Worm (Caenorhabditis elegans) whole organism, L4 larva: ENCODE data around the gene R186.3.
A peak's percentile ranks its signal among the peaks of the same experiment; 100 is the strongest.

Experiments used
- F10B5.3 ChIP-seq: sonication (generic microtip); optimal IDR thresholded peaks from 2 replicates; lab custom pipeline; 2016; ENCODE audit warnings: mild to moderate bottlenecking, missing genetic modification characterization, missing compliant biosample characterization
- F26F4.8 ChIP-seq: fragments of 200-800 bp; sonication (Bioruptor generic); conservative IDR thresholded peaks from 2 replicates; pipeline ENCODE4 v1.3.6; 2022; ENCODE audit warnings: missing genetic modification characterization, missing compliant biosample characterization
- F44E2.7 ChIP-seq: fragments of 200-800 bp; sonication (Bioruptor generic); IDR thresholded peaks from 2 replicates; pipeline ENCODE4 v2.1.2; 2022; ENCODE audit warnings: missing genetic modification characterization, missing compliant biosample characterization
- F49E8.2 ChIP-seq: sonication (generic microtip); optimal IDR thresholded peaks from 2 replicates; lab custom pipeline; 2016; ENCODE audit warnings: missing compliant biosample characterization, mild to moderate bottlenecking, missing genetic modification characterization, borderline replicate concordance
- R02D3.7 ChIP-seq: fragments of 150-350 bp; sonication (generic microtip); optimal IDR thresholded peaks from 3 replicates; lab custom pipeline; 2014; ENCODE audit warnings: missing biosample characterization, missing genetic modification characterization
- Y105C5A.15 ChIP-seq: fragments of 200-800 bp; sonication (Bioruptor generic); IDR thresholded peaks from 2 replicates; pipeline ENCODE4 v1.3.6; 2022; ENCODE audit warnings: missing genetic modification characterization, missing compliant biosample characterization
- Y5F2A.4 ChIP-seq: fragments of 200-800 bp; sonication (Bioruptor generic); optimal IDR thresholded peaks from 2 replicates; lab custom pipeline; 2018; ENCODE audit warnings: mild to moderate bottlenecking, missing genetic modification characterization, missing compliant biosample characterization
- Y75B8A.6 ChIP-seq: fragments of 200-800 bp; sonication (Bioruptor generic); IDR thresholded peaks from 2 replicates; pipeline ENCODE4 v1.3.6; 2022; ENCODE audit warnings: missing genetic modification reagents, missing genetic modification characterization, missing compliant biosample characterization
- ZK546.5 ChIP-seq, 2 experiments: sonication (generic microtip); optimal IDR thresholded peaks; 2 replicates each; lab custom pipeline; 2017; ENCODE audit warnings: missing biosample characterization in 2 of 2, missing genetic modification characterization in 2 of 2
- aha-1 ChIP-seq: fragments of 150-350 bp; peaks from one replicate; lab custom pipeline; 2014; ENCODE audit warnings: missing biosample characterization, missing genetic modification characterization
- aly-2 ChIP-seq: sonication (generic microtip); optimal IDR thresholded peaks from 2 replicates; lab custom pipeline; 2018; ENCODE audit warnings: missing biosample characterization, missing genetic modification characterization
- ama-1 ChIP-seq: fragments of 150-350 bp; optimal IDR thresholded peaks from 2 replicates; lab custom pipeline; 2014; ENCODE audit warnings: inconsistent platforms, mixed read lengths
- arid-1 ChIP-seq: fragments of 200-800 bp; sonication (Bioruptor generic); conservative IDR thresholded peaks from 2 replicates; pipeline ENCODE4 v1.3.6; 2022; ENCODE audit warnings: missing genetic modification reagents, missing genetic modification characterization, missing compliant biosample characterization
- attf-4 ChIP-seq: sonication (generic microtip); optimal IDR thresholded peaks from 3 replicates; lab custom pipeline; 2017; ENCODE audit warnings: missing biosample characterization, missing genetic modification characterization
- ceh-20 ChIP-seq: fragments of 200-800 bp; sonication (Bioruptor generic); IDR thresholded peaks from 2 replicates; pipeline ENCODE4 v1.3.6; 2022; ENCODE audit warnings: missing genetic modification reagents, missing genetic modification characterization, missing compliant biosample characterization
- ceh-28 ChIP-seq: fragments of 150-350 bp; optimal IDR thresholded peaks from 2 replicates; lab custom pipeline; 2014; ENCODE audit warnings: missing biosample characterization, missing genetic modification reagents, missing genetic modification characterization
- daf-12 ChIP-seq: fragments of 150-350 bp; optimal IDR thresholded peaks from 2 replicates; lab custom pipeline; 2014; ENCODE audit warnings: missing biosample characterization, missing genetic modification reagents, missing genetic modification characterization
- daf-8 ChIP-seq: fragments of 200-800 bp; sonication (Bioruptor generic); IDR thresholded peaks from 2 replicates; pipeline ENCODE4 v1.3.6; 2022; ENCODE audit warnings: missing genetic modification characterization, missing compliant biosample characterization
- dmd-6 ChIP-seq: fragments of 200-800 bp; sonication (Bioruptor generic); IDR thresholded peaks from 2 replicates; pipeline ENCODE4 v1.3.6; 2022; ENCODE audit warnings: missing genetic modification reagents, missing genetic modification characterization, missing compliant biosample characterization
- dmd-9 ChIP-seq: fragments of 200-800 bp; sonication (Bioruptor generic); IDR thresholded peaks from 2 replicates; pipeline ENCODE4 v1.3.6; 2022; ENCODE audit warnings: missing genetic modification reagents, missing genetic modification characterization, missing compliant biosample characterization
- dve-1 ChIP-seq: sonication (generic microtip); optimal IDR thresholded peaks from 2 replicates; lab custom pipeline; 2017; ENCODE audit warnings: antibody characterized with exemption, mild to moderate bottlenecking, missing genetic modification characterization, missing compliant biosample characterization; ENCODE audit not compliant: insufficient read depth
- egl-43 ChIP-seq: fragments of 200-800 bp; sonication (Bioruptor generic); IDR thresholded peaks from 2 replicates; pipeline ENCODE4 v1.3.6; 2022; ENCODE audit warnings: missing genetic modification reagents, missing genetic modification characterization, missing compliant biosample characterization
- fos-1 ChIP-seq: fragments of 150-350 bp; optimal IDR thresholded peaks from 2 replicates; lab custom pipeline; 2014; ENCODE audit warnings: missing biosample characterization, missing genetic modification characterization
- hlh-11 ChIP-seq: fragments of 200-800 bp; sonication (Bioruptor generic); optimal IDR thresholded peaks from 2 replicates; lab custom pipeline; 2018; ENCODE audit warnings: mild to moderate bottlenecking, missing genetic modification characterization, missing compliant biosample characterization
- hlh-30 ChIP-seq: sonication (generic microtip); optimal IDR thresholded peaks from 2 replicates; lab custom pipeline; 2017; ENCODE audit warnings: antibody characterized with exemption, mild to moderate bottlenecking, missing genetic modification characterization, missing compliant biosample characterization; ENCODE audit not compliant: insufficient read depth
- hmg-1.1 ChIP-seq: fragments of 200-800 bp; sonication (Bioruptor generic); IDR thresholded peaks from 2 replicates; pipeline ENCODE4 v1.3.6; 2022; ENCODE audit warnings: missing genetic modification reagents, missing genetic modification characterization, missing compliant biosample characterization
- jun-1 ChIP-seq: fragments of 150-350 bp; optimal IDR thresholded peaks from 2 replicates; lab custom pipeline; 2014; ENCODE audit warnings: missing biosample characterization, missing genetic modification reagents, missing genetic modification characterization
- lin-1 ChIP-seq: fragments of 200-800 bp; sonication (Bioruptor generic); IDR thresholded peaks from 2 replicates; pipeline ENCODE4 v1.3.6; 2022; ENCODE audit warnings: missing genetic modification reagents, missing genetic modification characterization, missing compliant biosample characterization
- lin-29 ChIP-seq: fragments of 200-800 bp; sonication (Bioruptor generic); IDR thresholded peaks from 2 replicates; pipeline ENCODE4 v1.3.6; 2022; ENCODE audit warnings: missing genetic modification reagents, missing genetic modification characterization, missing compliant biosample characterization
- lin-38 ChIP-seq: fragments of 200-800 bp; sonication (Bioruptor generic); IDR thresholded peaks from 2 replicates; pipeline ENCODE4 v1.3.6; 2022; ENCODE audit warnings: missing genetic modification reagents, missing genetic modification characterization, missing compliant biosample characterization
- lin-39 ChIP-seq: fragments of 150-350 bp; optimal IDR thresholded peaks from 2 replicates; lab custom pipeline; 2014; ENCODE audit warnings: missing biosample characterization, missing genetic modification reagents, missing genetic modification characterization
- lir-3 ChIP-seq: sonication (generic microtip); optimal IDR thresholded peaks from 2 replicates; lab custom pipeline; 2016; ENCODE audit warnings: mild to moderate bottlenecking, missing genetic modification characterization, missing compliant biosample characterization
- madf-5 ChIP-seq, 2 experiments: fragments of 200-800 bp; sonication (Bioruptor generic); IDR thresholded peaks; 2 replicates each; pipeline ENCODE4 v1.3.6; 2022; ENCODE audit warnings: missing compliant biosample characterization in 2 of 2, missing genetic modification characterization in 2 of 2
- mep-1 ChIP-seq: fragments of 150-350 bp; sonication (generic microtip); optimal IDR thresholded peaks from 3 replicates; lab custom pipeline; 2014; ENCODE audit warnings: missing biosample characterization, missing genetic modification characterization
- mes-2 ChIP-seq: sonication (generic microtip); optimal IDR thresholded peaks from 2 replicates; lab custom pipeline; 2016; ENCODE audit warnings: missing genotype, mild to moderate bottlenecking, missing genetic modification characterization, missing compliant biosample characterization; ENCODE audit not compliant: poor library complexity, severe bottlenecking
- mxl-2 ChIP-seq: fragments of 200-800 bp; sonication (Bioruptor generic); conservative IDR thresholded peaks from 2 replicates; pipeline ENCODE4 v1.3.6; 2022; ENCODE audit warnings: missing genetic modification reagents, missing genetic modification characterization, missing compliant biosample characterization
- nhr-10 ChIP-seq: fragments of 150-350 bp; optimal IDR thresholded peaks from 2 replicates; lab custom pipeline; 2014; ENCODE audit warnings: missing biosample characterization, missing genetic modification characterization
- nhr-102 ChIP-seq: sonication (generic microtip); optimal IDR thresholded peaks from 2 replicates; lab custom pipeline; 2016; ENCODE audit warnings: mild to moderate bottlenecking, missing genetic modification characterization, moderate library complexity, missing compliant biosample characterization
- nhr-11 ChIP-seq: fragments of 150-350 bp; optimal IDR thresholded peaks from 2 replicates; lab custom pipeline; 2014; ENCODE audit warnings: missing biosample characterization, missing genetic modification characterization
- nhr-111 ChIP-seq: fragments of 200-800 bp; sonication (Bioruptor generic); optimal IDR thresholded peaks from 2 replicates; lab custom pipeline; 2018; ENCODE audit warnings: mild to moderate bottlenecking, missing genetic modification characterization, missing compliant biosample characterization
- nhr-28 ChIP-seq: fragments of 150-350 bp; optimal IDR thresholded peaks from 2 replicates; lab custom pipeline; 2014; ENCODE audit warnings: missing biosample characterization, missing genetic modification characterization
- nhr-42 ChIP-seq: fragments of 200-800 bp; sonication (Bioruptor generic); IDR thresholded peaks from 2 replicates; pipeline ENCODE4 v1.3.6; 2022; ENCODE audit warnings: missing genetic modification characterization, missing compliant biosample characterization
- nhr-6 ChIP-seq: fragments of 150-350 bp; optimal IDR thresholded peaks from 2 replicates; lab custom pipeline; 2014; ENCODE audit warnings: missing biosample characterization, missing genetic modification characterization
- nhr-76 ChIP-seq: fragments of 150-350 bp; optimal IDR thresholded peaks from 2 replicates; lab custom pipeline; 2014; ENCODE audit warnings: missing biosample characterization, missing genetic modification characterization
- nhr-77 ChIP-seq: fragments of 150-350 bp; optimal IDR thresholded peaks from 2 replicates; lab custom pipeline; 2014; ENCODE audit warnings: missing biosample characterization, missing genetic modification characterization
- rbr-2 ChIP-seq: sonication (generic microtip); optimal IDR thresholded peaks from 2 replicates; lab custom pipeline; 2016; ENCODE audit warnings: missing genotype, missing genetic modification characterization, missing compliant biosample characterization
- set-16 ChIP-seq: fragments of 200-800 bp; sonication (Bioruptor generic); IDR thresholded peaks from 2 replicates; pipeline ENCODE4 v1.3.6; 2022; ENCODE audit warnings: missing genetic modification reagents, missing genetic modification characterization, missing compliant biosample characterization
- tag-97 ChIP-seq: fragments of 200-800 bp; sonication (Bioruptor generic); IDR thresholded peaks from 2 replicates; pipeline ENCODE4 v1.3.6; 2022; ENCODE audit warnings: missing genetic modification characterization, missing compliant biosample characterization
- unc-130 ChIP-seq: sonication (generic microtip); optimal IDR thresholded peaks from 2 replicates; lab custom pipeline; 2016; ENCODE audit warnings: missing genetic modification reagents, missing genetic modification characterization, missing compliant biosample characterization
- unc-39 ChIP-seq: sonication (generic microtip); optimal IDR thresholded peaks from 2 replicates; lab custom pipeline; 2017; ENCODE audit warnings: missing biosample characterization, missing genetic modification characterization
- unc-62 ChIP-seq, 3 experiments: fragments of 150-350 bp in 1 of 3; sonication (generic microtip); optimal IDR thresholded peaks in 2 of 3; peaks in 1 of 3; 1 replicate in 1 of 3; 2 replicates in 2 of 3; lab custom pipeline; 2014 to 2017; ENCODE audit warnings: missing biosample characterization in 3 of 3, missing genetic modification characterization in 3 of 3, missing genetic modification reagents in 3 of 3, missing genotype in 1 of 3

Gene R186.3

ce11 chrV:13003378-13003777 lies 36.4 kb upstream of the R186.3 start (continued):
- no peak for TF ChIP-seq ZK546.5 (tag; optimal IDR thresholded peaks at IDR 0.05; lab: Kevin White, UChicago)
- peak; percentile 94 for TF ChIP-seq hmg-1.1 (GFP tag; lab: Robert Waterston, UW)
- no peak for TF ChIP-seq daf-8 (GFP tag; lab: Robert Waterston, UW)
- TF ChIP-seq nhr-10: no peak
- peak; percentile 69 for TF ChIP-seq Y5F2A.4 (GFP tag; lab: Kevin White, UChicago)
- TF ChIP-seq unc-130 (GFP tag; lab: Kevin White, UChicago): peak; percentile 50
- TF ChIP-seq tag-97 (GFP tag; lab: Robert Waterston, UW): no peak
- TF ChIP-seq dmd-6 (GFP tag; lab: Robert Waterston, UW): peak; percentile 65
- peak; percentile 66 for TF ChIP-seq nhr-111
- no peak for TF ChIP-seq unc-39
- TF ChIP-seq jun-1 (tag; lab: Kevin White, UChicago): no peak
- 0 out of 2 replicates have a peak, but pooled peaks have one; percentile 65 for TF ChIP-seq Y75B8A.6 (GFP tag; lab: Robert Waterston, UW)
- TF ChIP-seq nhr-6 (tag; lab: Kevin White, UChicago): peak; percentile 61
- TF ChIP-seq F10B5.3 (tag; lab: Kevin White, UChicago): peak; percentile 65
- TF ChIP-seq arid-1: peak; percentile 81
- no peak for TF ChIP-seq lin-29 (GFP tag; lab: Robert Waterston, UW)
- TF ChIP-seq madf-5 (GFP tag; IDR thresholded peaks at IDR 0.05; lab: Robert Waterston, UW): peak in 1 of 2 experiments; percentile 8; a peak in 1 of 4 replicates
- TF ChIP-seq unc-62 (GFP tag; optimal IDR thresholded peaks at IDR 0.05 in 1 of 2; lab: Kevin White, UChicago): no peak
- no peak for TF ChIP-seq unc-62 (tag; optimal IDR thresholded peaks at IDR 0.05; lab: Kevin White, UChicago)
- no peak for TF ChIP-seq nhr-11 (tag; lab: Kevin White, UChicago)
- peak; percentile 64 for TF ChIP-seq hlh-11 (tag; lab: Kevin White, UChicago)
- peak; percentile 78 for TF ChIP-seq ceh-20
- no peak for TF ChIP-seq attf-4 (tag; lab: Kevin White, UChicago)
- peak; percentile 56 for TF ChIP-seq hlh-30 (tag; lab: Kevin White, UChicago)
- TF ChIP-seq ama-1 (lab: Kevin White, UChicago): no peak
- TF ChIP-seq egl-43 (GFP tag; lab: Robert Waterston, UW): peak; percentile 93
- TF ChIP-seq Y105C5A.15 (GFP tag; lab: Robert Waterston, UW): peak; percentile 85
- TF ChIP-seq nhr-102: peak; percentile 71
- TF ChIP-seq dmd-9: 0 out of 2 replicates have a peak, but pooled peaks have one; percentile 41
- peak; percentile 72 for TF ChIP-seq nhr-28 (tag; lab: Kevin White, UChicago)
- TF ChIP-seq mxl-2 (GFP tag; lab: Robert Waterston, UW): 0 out of 2 replicates have a peak, but pooled peaks have one; percentile 48
- 0 out of 2 replicates have a peak, but pooled peaks have one; percentile 48 for TF ChIP-seq nhr-42 (GFP tag; lab: Robert Waterston, UW)
- TF ChIP-seq F44E2.7: 0 out of 2 replicates have a peak, but pooled peaks have one; percentile 61
- TF ChIP-seq ceh-28: no peak
- no peak for TF ChIP-seq lin-39 (tag; lab: Kevin White, UChicago)
- peak; percentile 68 for TF ChIP-seq rbr-2 (tag; lab: Kevin White, UChicago)
- TF ChIP-seq fos-1: no peak
- peak; percentile 63 for TF ChIP-seq nhr-77 (tag; lab: Kevin White, UChicago)
- TF ChIP-seq R02D3.7 (tag; lab: Kevin White, UChicago): no peak
- peak; percentile 80 for TF ChIP-seq dve-1 (tag; lab: Kevin White, UChicago)
- TF ChIP-seq mep-1: peak; percentile 85
- peak; percentile 42 for TF ChIP-seq aha-1 (tag; lab: Kevin White, UChicago)
- peak; percentile 28 for TF ChIP-seq aly-2 (tag; lab: Kevin White, UChicago)
- TF ChIP-seq daf-12 (tag; lab: Kevin White, UChicago): no peak
- peak; percentile 75 for TF ChIP-seq lin-1 (GFP tag; lab: Robert Waterston, UW)
- 0 out of 2 replicates have a peak, but pooled peaks have one; percentile 55 for TF ChIP-seq F26F4.8 (GFP tag; lab: Robert Waterston, UW)
- TF ChIP-seq lin-38 (GFP tag; lab: Robert Waterston, UW): peak; percentile 84
- no peak for TF ChIP-seq set-16 (GFP tag; lab: Robert Waterston, UW)
- TF ChIP-seq F49E8.2 (tag; lab: Kevin White, UChicago): peak; percentile 65
- TF ChIP-seq nhr-76 (tag; lab: Kevin White, UChicago): no peak
- peak; percentile 14 for TF ChIP-seq lir-3 (tag; lab: Kevin White, UChicago)
- peak; percentile 76 for TF ChIP-seq mes-2 (tag; lab: Kevin White, UChicago)
